Worm (Caenorhabditis elegans) whole organism, mixed stage, embryonic: ENCODE results near the gene F10E7.1.
A peak's percentile ranks its signal among the peaks of the same experiment; 100 is the strongest.

ENCODE experiments used
- bed-3 ChIP-seq: fragments of 200-800 bp; sonication (Bioruptor generic); optimal IDR thresholded peaks from 3 replicates; lab custom pipeline; 2018; ENCODE audit warnings: mild to moderate bottlenecking, missing genetic modification characterization, moderate library complexity, missing compliant biosample characterization
- blmp-1 ChIP-seq: fragments of 150-350 bp; optimal IDR thresholded peaks from 2 replicates; lab custom pipeline; 2014; ENCODE audit warnings: missing biosample characterization, missing genetic modification characterization
- ceh-83 ChIP-seq: fragments of 200-800 bp; sonication (Bioruptor generic); optimal IDR thresholded peaks from 2 replicates; lab custom pipeline; 2018; ENCODE audit warnings: mild to moderate bottlenecking, missing genetic modification characterization, missing compliant biosample characterization
- ces-1 ChIP-seq: fragments of 150-350 bp; optimal IDR thresholded peaks from 2 replicates; lab custom pipeline; 2014; ENCODE audit warnings: missing biosample characterization, missing genetic modification reagents, missing genetic modification characterization
- cnd-1 ChIP-seq: fragments of 200-800 bp; sonication (Bioruptor generic); optimal IDR thresholded peaks from 2 replicates; lab custom pipeline; 2018; ENCODE audit warnings: mild to moderate bottlenecking, missing genetic modification characterization, missing compliant biosample characterization
- drap-1 ChIP-seq: fragments of 200-800 bp; sonication (Bioruptor generic); optimal IDR thresholded peaks from 3 replicates; lab custom pipeline; 2018; ENCODE audit warnings: mild to moderate bottlenecking, missing genetic modification characterization, missing compliant biosample characterization
- elt-1 ChIP-seq: sonication (generic microtip); optimal IDR thresholded peaks from 2 replicates; lab custom pipeline; 2017; ENCODE audit warnings: missing genetic modification characterization, mild to moderate bottlenecking, missing compliant biosample characterization, antibody characterized with exemption, moderate library complexity, borderline replicate concordance; ENCODE audit not compliant: insufficient read depth
- elt-3 ChIP-seq: fragments of 150-350 bp; optimal IDR thresholded peaks from 2 replicates; lab custom pipeline; 2014; ENCODE audit warnings: missing biosample characterization, missing genetic modification characterization
- flh-1 ChIP-seq: fragments of 200-800 bp; sonication (Bioruptor generic); optimal IDR thresholded peaks from 2 replicates; lab custom pipeline; 2018; ENCODE audit warnings: mild to moderate bottlenecking, missing genetic modification characterization, moderate library complexity, missing compliant biosample characterization
- ham-2 ChIP-seq: fragments of 200-800 bp; sonication (Bioruptor generic); optimal IDR thresholded peaks from 2 replicates; lab custom pipeline; 2018; ENCODE audit warnings: mild to moderate bottlenecking, missing genetic modification characterization, missing compliant biosample characterization
- hlh-1 ChIP-seq: fragments of 150-350 bp; optimal IDR thresholded peaks from 2 replicates; lab custom pipeline; 2014; ENCODE audit warnings: missing biosample characterization, missing genetic modification reagents, missing genetic modification characterization
- lin-13 ChIP-seq: fragments of 150-350 bp; optimal IDR thresholded peaks from 2 replicates; lab custom pipeline; 2014; ENCODE audit warnings: missing biosample characterization, missing genetic modification characterization
- lin-32 ChIP-seq: fragments of 200-800 bp; sonication (Bioruptor generic); optimal IDR thresholded peaks from 2 replicates; lab custom pipeline; 2018; ENCODE audit warnings: mild to moderate bottlenecking, missing genetic modification characterization, missing compliant biosample characterization
- lsy-2 ChIP-seq: fragments of 150-350 bp; optimal IDR thresholded peaks from 2 replicates; lab custom pipeline; 2014; ENCODE audit warnings: missing biosample characterization, missing genetic modification characterization
- mab-5 ChIP-seq: fragments of 150-350 bp; optimal IDR thresholded peaks from 2 replicates; lab custom pipeline; 2014; ENCODE audit warnings: missing biosample characterization, missing genetic modification characterization
- mep-1 ChIP-seq: fragments of 150-350 bp; optimal IDR thresholded peaks from 2 replicates; lab custom pipeline; 2017; ENCODE audit warnings: missing biosample characterization, missing genetic modification reagents, missing genetic modification characterization, inconsistent platforms
- nhr-12 ChIP-seq: fragments of 150-350 bp; optimal IDR thresholded peaks from 2 replicates; lab custom pipeline; 2014; ENCODE audit warnings: missing biosample characterization, missing genetic modification characterization
- nhr-2 ChIP-seq: fragments of 150-350 bp; optimal IDR thresholded peaks from 2 replicates; lab custom pipeline; 2014; ENCODE audit warnings: missing biosample characterization, missing genetic modification characterization
- nhr-237 ChIP-seq: fragments of 150-350 bp; optimal IDR thresholded peaks from 2 replicates; lab custom pipeline; 2014; ENCODE audit warnings: missing biosample characterization, missing genetic modification characterization
- nhr-28 ChIP-seq: fragments of 150-350 bp; optimal IDR thresholded peaks from 2 replicates; lab custom pipeline; 2014; ENCODE audit warnings: missing biosample characterization, missing genetic modification characterization
- nhr-76 ChIP-seq: sonication (generic microtip); optimal IDR thresholded peaks from 2 replicates; lab custom pipeline; 2017; ENCODE audit warnings: missing biosample characterization, missing genetic modification characterization
- pha-4 ChIP-seq: fragments of 150-350 bp; optimal IDR thresholded peaks from 2 replicates; lab custom pipeline; 2018; ENCODE audit warnings: missing biosample characterization, missing genetic modification reagents, missing genetic modification characterization
- sem-2 ChIP-seq: fragments of 200-800 bp; sonication (Bioruptor generic); optimal IDR thresholded peaks from 2 replicates; lab custom pipeline; 2018; ENCODE audit warnings: mild to moderate bottlenecking, missing genetic modification characterization, missing compliant biosample characterization
- snpc-4 ChIP-seq: fragments of 150-350 bp; optimal IDR thresholded peaks from 2 replicates; lab custom pipeline; 2014; ENCODE audit warnings: missing biosample characterization, missing genetic modification characterization
- sptf-1 ChIP-seq: sonication (generic microtip); optimal IDR thresholded peaks from 2 replicates; lab custom pipeline; 2017; ENCODE audit warnings: mild to moderate bottlenecking, missing genetic modification characterization, moderate library complexity, missing compliant biosample characterization
- unc-120 ChIP-seq: sonication (generic microtip); optimal IDR thresholded peaks from 2 replicates; lab custom pipeline; 2017; ENCODE audit warnings: missing genetic modification characterization, missing compliant biosample characterization; ENCODE audit not compliant: poor library complexity, severe bottlenecking
- unc-39 ChIP-seq: fragments of 150-350 bp; optimal IDR thresholded peaks from 2 replicates; lab custom pipeline; 2014; ENCODE audit warnings: missing biosample characterization, missing genetic modification characterization
- unc-62 ChIP-seq: fragments of 150-350 bp; optimal IDR thresholded peaks from 2 replicates; lab custom pipeline; 2014; ENCODE audit warnings: missing biosample characterization, missing genetic modification reagents, missing genetic modification characterization
- zip-8 ChIP-seq: fragments of 150-350 bp; optimal IDR thresholded peaks from 2 replicates; lab custom pipeline; 2014; ENCODE audit warnings: missing biosample characterization, missing genetic modification characterization
- ztf-11 ChIP-seq: fragments of 150-350 bp; optimal IDR thresholded peaks from 2 replicates; lab custom pipeline; 2014; ENCODE audit warnings: missing biosample characterization, missing genetic modification characterization

The F10E7.1 gene

DNA sequence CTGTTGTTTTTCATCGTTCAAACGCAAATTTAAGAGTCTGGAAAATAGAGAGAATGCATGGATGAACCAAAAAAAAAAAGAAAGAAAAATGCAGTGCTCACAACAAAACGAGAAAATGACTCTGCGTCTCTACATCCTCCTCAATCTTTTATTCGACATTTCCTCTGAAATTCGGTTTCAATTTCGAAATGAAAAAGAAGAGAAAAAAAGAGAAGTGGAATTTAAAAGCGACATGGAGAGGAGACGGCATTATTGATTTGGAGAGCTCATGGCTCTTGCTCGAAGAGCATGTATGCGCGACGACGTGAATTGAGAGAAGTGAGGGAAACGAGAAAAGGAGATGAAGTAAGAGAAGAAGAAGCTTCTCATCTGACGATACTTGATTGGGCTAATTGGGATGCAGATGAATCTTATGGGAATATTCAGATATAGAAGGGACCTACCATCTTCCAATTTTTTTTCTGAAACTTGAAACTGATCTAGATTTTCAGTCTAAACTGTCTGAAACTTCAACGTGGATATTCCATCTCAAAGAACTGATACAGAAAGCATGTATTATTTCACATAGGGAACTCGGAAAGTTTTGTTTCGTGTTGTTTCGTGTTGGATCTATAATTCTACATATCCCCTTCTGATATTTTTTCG lies 15.4 kb upstream of the F10E7.1 start:
- TF ChIP-seq ces-1 (GFP tag; lab: Kevin White, UChicago) (peak; percentile 59), elt-1 (tag; lab: Kevin White, UChicago) (no peak)

DNA sequence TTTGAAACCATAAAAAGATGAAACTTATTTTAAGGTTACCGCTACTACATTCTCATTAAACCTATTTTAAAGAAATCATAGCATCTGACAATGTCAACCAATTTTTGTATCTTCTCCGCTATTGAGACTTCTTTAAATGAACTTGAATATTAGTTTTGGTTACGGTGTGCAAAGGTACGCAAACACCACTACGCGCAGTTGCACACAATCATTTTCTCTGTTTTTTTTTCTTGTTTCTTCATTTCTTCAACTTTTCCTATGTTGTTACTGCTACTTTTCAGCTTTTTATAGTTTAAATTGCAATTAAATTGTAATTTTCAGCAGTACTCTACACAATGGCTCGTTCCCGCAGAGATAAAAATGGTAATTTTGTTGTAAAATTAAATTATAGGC lies 14.9 kb upstream of the F10E7.1 start, which contains the start of gene F10E7.5:
TSS of gene F10E7.5 (plus strand) at position 322 of the 393 bp plus-strand sequence.
- TF ChIP-seq ceh-83 (GFP tag; lab: Kevin White, UChicago) (peak; percentile 14), unc-120 (tag; lab: Kevin White, UChicago) (peak; percentile 22), unc-62 (GFP tag; lab: Kevin White, UChicago) (peak; percentile 3), drap-1 (no peak), nhr-237 (peak; percentile 37), lin-13 (peak; percentile 57), unc-39 (tag; lab: Kevin White, UChicago) (no peak), lsy-2 (tag; lab: Kevin White, UChicago) (peak; percentile 98), mep-1 (tag; lab: Kevin White, UChicago) (peak; percentile 24)

DNA sequence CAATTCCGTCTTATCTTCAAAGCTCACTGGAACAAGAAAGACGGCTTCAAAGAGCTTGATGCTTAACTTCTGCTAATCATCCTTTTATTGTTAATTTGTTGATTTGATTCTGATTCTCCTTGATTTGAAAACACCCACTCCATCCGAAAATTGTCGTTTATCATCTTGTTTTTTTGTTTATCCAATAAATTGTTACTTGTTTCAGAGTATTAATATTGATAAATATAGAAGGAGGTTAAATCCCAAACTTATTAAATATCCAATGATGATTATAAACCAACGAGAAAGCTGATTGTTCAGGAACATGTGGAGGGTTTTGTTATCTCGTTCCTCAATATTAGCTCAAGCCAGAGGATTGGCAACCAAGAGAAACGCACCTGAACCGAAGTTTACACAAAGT lies 13.8 kb upstream of the F10E7.1 start, which contains the start of gene F10E7.6:
TSS of gene F10E7.6 (plus strand) at position 301 of the 400 bp plus-strand sequence.
- TF ChIP-seq nhr-12 (tag; lab: Kevin White, UChicago) (no peak), mab-5 (no peak), blmp-1 (tag; lab: Kevin White, UChicago) (no peak), mep-1 (tag; lab: Kevin White, UChicago) (no peak), nhr-237 (no peak), snpc-4 (no peak), ztf-11 (tag; lab: Kevin White, UChicago) (no peak), pha-4 (tag; lab: Kevin White, UChicago) (no peak)

DNA sequence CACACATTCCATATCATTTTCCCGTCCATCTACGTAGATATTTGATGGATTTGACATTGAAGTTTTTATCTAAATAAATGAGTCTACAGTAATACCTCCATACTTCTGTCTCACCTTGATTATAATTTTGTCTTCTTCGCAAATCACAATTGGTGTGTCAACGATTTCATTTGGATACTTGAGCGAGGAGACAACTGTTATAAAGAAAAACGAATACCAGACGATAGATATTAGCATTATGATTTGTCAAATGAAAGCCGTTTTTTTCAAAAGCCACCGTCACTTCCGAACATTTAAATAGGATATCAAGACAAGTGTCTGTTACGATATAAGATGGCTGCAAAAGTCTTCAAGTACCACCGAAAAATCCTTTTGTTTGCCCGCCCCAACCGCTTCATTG lies 10.9 kb upstream of the F10E7.1 start, which contains the start of gene cutl-5:
TSS of gene cutl-5 (minus strand) at position 269 of the 400 bp plus-strand sequence.
- TF ChIP-seq nhr-237 (no peak), mep-1 (tag; lab: Kevin White, UChicago) (no peak), ceh-83 (GFP tag; lab: Kevin White, UChicago) (no peak), hlh-1 (no peak), unc-120 (tag; lab: Kevin White, UChicago) (no peak), zip-8 (no peak), drap-1 (no peak), flh-1 (GFP tag; lab: Kevin White, UChicago) (no peak), nhr-76 (tag; lab: Kevin White, UChicago) (no peak), lin-32 (GFP tag; lab: Kevin White, UChicago) (no peak), sptf-1 (tag; lab: Kevin White, UChicago) (no peak), nhr-28 (tag; lab: Kevin White, UChicago) (no peak), elt-3 (tag; lab: Kevin White, UChicago) (no peak), mab-5 (no peak), nhr-12 (tag; lab: Kevin White, UChicago) (no peak), lsy-2 (tag; lab: Kevin White, UChicago) (no peak), snpc-4 (no peak), cnd-1 (tag; lab: Kevin White, UChicago) (no peak), elt-1 (tag; lab: Kevin White, UChicago) (no peak)

- TF ChIP-seq ceh-83 (GFP tag; lab: Kevin White, UChicago) (no peak), unc-62 (GFP tag; lab: Kevin White, UChicago) (peak; percentile 54), lin-13 (no peak), sem-2 (GFP tag; lab: Kevin White, UChicago) (no peak), cnd-1 (tag; lab: Kevin White, UChicago) (no peak), snpc-4 (no peak), lin-32 (GFP tag; lab: Kevin White, UChicago) (no peak), ces-1 (GFP tag; lab: Kevin White, UChicago) (no peak), unc-120 (tag; lab: Kevin White, UChicago) (peak; percentile 14), ham-2 (no peak), zip-8 (no peak), sptf-1 (tag; lab: Kevin White, UChicago) (no peak), nhr-2 (tag; lab: Kevin White, UChicago) (peak; percentile 46), bed-3 (GFP tag; lab: Kevin White, UChicago) (no peak), nhr-12 (tag; lab: Kevin White, UChicago) (no peak), blmp-1 (tag; lab: Kevin White, UChicago) (no peak), hlh-1 (peak; percentile 73), nhr-76 (tag; lab: Kevin White, UChicago) (no peak), nhr-28 (tag; lab: Kevin White, UChicago) (no peak)
These were observed 10.2 kb upstream of the F10E7.1 start, which contains the start of gene spon-1 for ce11 chrII:7116350-7116749. Gene spon-1, plus strand, starts transcription at chrII:7116557.
